Fruit fly (Drosophila melanogaster): ENCODE results near the gene CG43445.

CG43445 gene

dm6 chr3R:17919108-17919882 lies 8.1 kb downstream of the CG43445 start, which contains the start of gene cpo (continued):
- TF ChIP-seq CG14014 (GFP tag; IDR thresholded peaks at IDR 0.05): peak; percentile 81; the same call in 1 of the 2 replicates
- peak; percentile 58 for TF ChIP-seq tio (GFP tag; optimal IDR thresholded peaks at IDR 0.05)
- peak; percentile 74 for TF ChIP-seq CG1647 (GFP tag; optimal IDR thresholded peaks at IDR 0.05)
- peak; percentile 76; the same call in 1 of the 2 replicates for TF ChIP-seq ham (GFP tag; IDR thresholded peaks at IDR 0.05)
- no peak for TF ChIP-seq cg (GFP tag; optimal IDR thresholded peaks at IDR 0.05)
- peak; percentile 87 for TF ChIP-seq CG10654 (GFP tag; optimal IDR thresholded peaks at IDR 0.05)
- peak; percentile 49; the same call in 2 of the 3 replicates for TF ChIP-seq CG7357 (GFP tag; IDR thresholded peaks at IDR 0.05)
- peak; percentile 83 for TF ChIP-seq nmo (GFP tag; optimal IDR thresholded peaks at IDR 0.05)
- peak; percentile 86 for TF ChIP-seq CG11723 (GFP tag; optimal IDR thresholded peaks at IDR 0.05)
- TF ChIP-seq CG43689 (GFP tag; IDR thresholded peaks at IDR 0.05): peak; percentile 86
- TF ChIP-seq CG15269 (tag; optimal IDR thresholded peaks at IDR 0.05): peak; percentile 82
- TF ChIP-seq zfh2 (GFP tag; optimal IDR thresholded peaks at IDR 0.05): peak; percentile 57
- TF ChIP-seq CG10543 (GFP tag; optimal IDR thresholded peaks at IDR 0.05): peak; percentile 90
- TF ChIP-seq Bteb2 (GFP tag; optimal IDR thresholded peaks at IDR 0.05): peak; percentile 63
- TF ChIP-seq mam (GFP tag; optimal IDR thresholded peaks at IDR 0.05): peak; percentile 45
- TF ChIP-seq Ravus (GFP tag; IDR thresholded peaks at IDR 0.05): peak; percentile 59; the same call in 1 of the 2 replicates
- no peak for TF ChIP-seq unc-4 (GFP tag; IDR thresholded peaks at IDR 0.05; ENCODE audit: partially characterized antibody)
- TF ChIP-seq CG7745 (tag; optimal IDR thresholded peaks at IDR 0.05): no peak
- TF ChIP-seq Spps (tag; optimal IDR thresholded peaks at IDR 0.05): peak; percentile 69
- 0 out of 2 replicates have a peak, but pooled peaks have one; percentile 29 for TF ChIP-seq CG8765 (GFP tag; IDR thresholded peaks at IDR 0.05)
- TF ChIP-seq CG10366 (GFP tag; IDR thresholded peaks at IDR 0.05): peak; percentile 87
- peak; percentile 86 for TF ChIP-seq CG1024 (GFP tag; IDR thresholded peaks at IDR 0.05)
- peak; percentile 95 for TF ChIP-seq CG11456 (GFP tag; IDR thresholded peaks at IDR 0.05)
- peak; percentile 85 for TF ChIP-seq NK7.1 (GFP tag; optimal IDR thresholded peaks at IDR 0.05)
- TF ChIP-seq ranshi (GFP tag; IDR thresholded peaks at IDR 0.05): peak; percentile 84
- peak; percentile 91 for TF ChIP-seq CG15514 (GFP tag; optimal IDR thresholded peaks at IDR 0.05)
- peak; percentile 92 for TF ChIP-seq CG13775 (GFP tag; optimal IDR thresholded peaks at IDR 0.05)
- TF ChIP-seq Hr51 (GFP tag; optimal IDR thresholded peaks at IDR 0.05): peak; percentile 79 to 80
- TF ChIP-seq scrt (GFP tag; optimal IDR thresholded peaks at IDR 0.05): peak; percentile 88
- TF ChIP-seq vvl (GFP tag; IDR thresholded peaks at IDR 0.05): peak; percentile 96
- TF ChIP-seq CG4424 (GFP tag; optimal IDR thresholded peaks at IDR 0.05): peak; percentile 85
- no peak for TF ChIP-seq lbe (GFP tag; optimal IDR thresholded peaks at IDR 0.05)
- peak; percentile 80 for TF ChIP-seq CG6689 (GFP tag; IDR thresholded peaks at IDR 0.05)
- peak; percentile 75 for TF ChIP-seq CG13894 (tag; optimal IDR thresholded peaks at IDR 0.05)
- TF ChIP-seq shn (GFP tag; optimal IDR thresholded peaks at IDR 0.05): peak; percentile 88
- TF ChIP-seq pita (GFP tag; optimal IDR thresholded peaks at IDR 0.05): peak; percentile 69
- peak; percentile 88 for TF ChIP-seq sr (GFP tag; IDR thresholded peaks at IDR 0.05)
- TF ChIP-seq CG18619 (GFP tag; optimal IDR thresholded peaks at IDR 0.05): peak; percentile 95
- peak; percentile 92 for TF ChIP-seq CG32532 (GFP tag; IDR thresholded peaks at IDR 0.05)
- TF ChIP-seq da (GFP tag; optimal IDR thresholded peaks at IDR 0.05): peak; percentile 83
- TF ChIP-seq CG6813 (GFP tag; optimal IDR thresholded peaks at IDR 0.05): peak; percentile 97
- peak; percentile 74 for TF ChIP-seq CG11696 (GFP tag; IDR thresholded peaks at IDR 0.05)
- TF ChIP-seq hb (GFP tag; IDR thresholded peaks at IDR 0.05; ENCODE audit: partially characterized antibody): no peak
- TF ChIP-seq CG16813 (GFP tag; IDR thresholded peaks at IDR 0.05; ENCODE audit: partially characterized antibody): no peak
- peak; percentile 71; the same call in 2 of the 3 replicates for TF ChIP-seq croc (GFP tag; conservative IDR thresholded peaks at IDR 0.05)
- peak; percentile 84 for TF ChIP-seq CG17186 (GFP tag; optimal IDR thresholded peaks at IDR 0.05)
- peak; percentile 73 for TF ChIP-seq salm (tag; optimal IDR thresholded peaks at IDR 0.05)
- TF ChIP-seq Sry-β (GFP tag; optimal IDR thresholded peaks at IDR 0.05): peak; percentile 70
- TF ChIP-seq fru (optimal IDR thresholded peaks at IDR 0.05): no peak

All from whole organism, embryonic.